Worm (Caenorhabditis elegans) whole organism, L1 larva: Measurements from ENCODE around the gene pat-3.

Source experiments
- C04F5.9 ChIP-seq: sonication (generic microtip); optimal IDR thresholded peaks from 2 replicates; lab custom pipeline; 2016; ENCODE audit warnings: missing genetic modification characterization, missing compliant biosample characterization
- C34B4.2 ChIP-seq: sonication (generic microtip); optimal IDR thresholded peaks from 2 replicates; lab custom pipeline; 2017; ENCODE audit warnings: mild to moderate bottlenecking, missing genetic modification characterization, missing compliant biosample characterization
- aha-1 ChIP-seq: fragments of 150-350 bp; optimal IDR thresholded peaks from 2 replicates; lab custom pipeline; 2014; ENCODE audit warnings: missing biosample characterization, missing genetic modification characterization
- ama-1 ChIP-seq: fragments of 150-350 bp; optimal IDR thresholded peaks from 2 replicates; lab custom pipeline; 2014
- blmp-1 ChIP-seq: fragments of 150-350 bp; optimal IDR thresholded peaks from 2 replicates; lab custom pipeline; 2014; ENCODE audit warnings: missing biosample characterization, missing genetic modification characterization
- ceh-63 ChIP-seq: fragments of 200-800 bp; sonication (Bioruptor generic); optimal IDR thresholded peaks from 2 replicates; lab custom pipeline; 2018; ENCODE audit warnings: mild to moderate bottlenecking, missing genetic modification characterization, missing compliant biosample characterization
- ces-1 ChIP-seq: fragments of 150-350 bp; optimal IDR thresholded peaks from 2 replicates; lab custom pipeline; 2014; ENCODE audit warnings: missing biosample characterization, missing genetic modification reagents, missing genetic modification characterization
- dpl-1 ChIP-seq, 3 experiments: fragments of 150-350 bp in 2 of 3; sonication (generic microtip) in 1 of 3; optimal IDR thresholded peaks; 2 replicates each; lab custom pipeline; 2014 to 2017; ENCODE audit warnings: missing biosample characterization in 3 of 3, missing genetic modification characterization in 3 of 3, missing genetic modification reagents in 3 of 3
- efl-1 ChIP-seq, 4 experiments: fragments of 150-350 bp; optimal IDR thresholded peaks in 3 of 4; peaks in 1 of 4; 1 replicate in 1 of 4; 2 replicates in 3 of 4; lab custom pipeline; 2014; ENCODE audit warnings: missing biosample characterization in 2 of 4, missing genetic modification characterization in 2 of 4, missing genetic modification reagents in 2 of 4
- egl-13 ChIP-seq: sonication (generic microtip); optimal IDR thresholded peaks from 2 replicates; lab custom pipeline; 2016; ENCODE audit warnings: missing genotype, missing genetic modification reagents, missing genetic modification characterization, missing compliant biosample characterization
- egl-27 ChIP-seq, 2 experiments: fragments of 150-350 bp in 1 of 2; sonication (generic microtip); optimal IDR thresholded peaks; 3 replicates each; lab custom pipeline; 2017 to 2018; ENCODE audit warnings: missing biosample characterization in 2 of 2, missing genetic modification characterization in 2 of 2, missing genetic modification reagents in 2 of 2
- elt-3 ChIP-seq, 6 experiments: fragments of 150-350 bp in 1 of 6; sonication (generic microtip); optimal IDR thresholded peaks; 2 replicates each; lab custom pipeline; 2017 to 2018; ENCODE audit warnings: missing biosample characterization in 6 of 6, missing genetic modification characterization in 6 of 6, inconsistent platforms in 1 of 6
- ets-5 ChIP-seq: fragments of 200-800 bp; sonication (Bioruptor generic); IDR thresholded peaks from 2 replicates; pipeline ENCODE4 v1.3.6; 2022; ENCODE audit warnings: missing genetic modification characterization, missing compliant biosample characterization
- fkh-4 ChIP-seq: sonication (generic microtip); optimal IDR thresholded peaks from 2 replicates; lab custom pipeline; 2016; ENCODE audit warnings: missing compliant biosample characterization, missing genetic modification characterization, borderline replicate concordance
- fkh-8 ChIP-seq: sonication (generic microtip); optimal IDR thresholded peaks from 2 replicates; lab custom pipeline; 2016; ENCODE audit warnings: mild to moderate bottlenecking, missing genetic modification characterization, missing compliant biosample characterization
- hlh-4 ChIP-seq: sonication (generic microtip); optimal IDR thresholded peaks from 2 replicates; lab custom pipeline; 2016; ENCODE audit warnings: mild to moderate bottlenecking, missing genetic modification characterization, missing compliant biosample characterization
- hpl-2 ChIP-seq: fragments of 150-350 bp; optimal IDR thresholded peaks from 2 replicates; lab custom pipeline; 2014; ENCODE audit warnings: missing biosample characterization, missing genetic modification reagents, missing genetic modification characterization
- isw-1 ChIP-seq: fragments of 200-800 bp; sonication (Bioruptor generic); IDR thresholded peaks from 2 replicates; pipeline ENCODE4 v1.3.6; 2022; ENCODE audit warnings: missing genetic modification characterization, missing compliant biosample characterization
- lin-35 ChIP-seq, 2 experiments: fragments of 150-350 bp; optimal IDR thresholded peaks; 2 replicates each; lab custom pipeline; 2014; ENCODE audit warnings: missing biosample characterization in 2 of 2, missing genetic modification characterization in 2 of 2, missing genetic modification reagents in 2 of 2
- lin-39 ChIP-seq: fragments of 150-350 bp; optimal IDR thresholded peaks from 2 replicates; lab custom pipeline; 2014; ENCODE audit warnings: missing biosample characterization, missing genetic modification reagents, missing genetic modification characterization
- lir-3 ChIP-seq: sonication (generic microtip); optimal IDR thresholded peaks from 2 replicates; lab custom pipeline; 2016; ENCODE audit warnings: mild to moderate bottlenecking, missing genetic modification characterization, moderate library complexity, missing compliant biosample characterization; ENCODE audit not compliant: poor library complexity
- lsy-2 ChIP-seq, 2 experiments: fragments of 150-350 bp; optimal IDR thresholded peaks; 2 replicates each; lab custom pipeline; 2014; ENCODE audit warnings: missing biosample characterization in 2 of 2, missing genetic modification characterization in 2 of 2
- mab-9 ChIP-seq: fragments of 200-800 bp; sonication (Bioruptor generic); IDR thresholded peaks from 2 replicates; pipeline ENCODE4 v1.3.6; 2022; ENCODE audit warnings: missing genetic modification reagents, missing genetic modification characterization, missing compliant biosample characterization
- mef-2 ChIP-seq: fragments of 150-350 bp; optimal IDR thresholded peaks from 2 replicates; lab custom pipeline; 2014; ENCODE audit warnings: missing biosample characterization, missing genetic modification characterization
- nhr-11 ChIP-seq: fragments of 150-350 bp; optimal IDR thresholded peaks from 2 replicates; lab custom pipeline; 2014; ENCODE audit warnings: missing biosample characterization, missing genetic modification characterization
- nhr-12 ChIP-seq: sonication (generic microtip); optimal IDR thresholded peaks from 2 replicates; lab custom pipeline; 2017; ENCODE audit warnings: missing biosample characterization, missing genetic modification characterization
- nhr-20 ChIP-seq: sonication (generic microtip); optimal IDR thresholded peaks from 2 replicates; lab custom pipeline; 2016; ENCODE audit warnings: mild to moderate bottlenecking, missing genetic modification characterization, missing compliant biosample characterization
- nhr-71 ChIP-seq: sonication (generic microtip); optimal IDR thresholded peaks from 2 replicates; lab custom pipeline; 2016; ENCODE audit warnings: mild to moderate bottlenecking, missing genetic modification characterization, moderate library complexity, missing compliant biosample characterization
- pag-3 ChIP-seq: sonication (generic microtip); optimal IDR thresholded peaks from 2 replicates; lab custom pipeline; 2017; ENCODE audit warnings: missing genetic modification characterization, mild to moderate bottlenecking, missing compliant biosample characterization, antibody characterized with exemption, borderline replicate concordance; ENCODE audit not compliant: insufficient read depth
- skn-1 ChIP-seq: fragments of 150-350 bp; optimal IDR thresholded peaks from 2 replicates; lab custom pipeline; 2014; ENCODE audit warnings: missing biosample characterization, missing genetic modification characterization
- sox-4 ChIP-seq: sonication (generic microtip); optimal IDR thresholded peaks from 2 replicates; lab custom pipeline; 2016; ENCODE audit warnings: missing genetic modification characterization, missing compliant biosample characterization
- sup-37 ChIP-seq: fragments of 200-800 bp; sonication (Bioruptor generic); optimal IDR thresholded peaks from 2 replicates; lab custom pipeline; 2018; ENCODE audit warnings: mild to moderate bottlenecking, missing genetic modification characterization, missing compliant biosample characterization
- tbx-2 ChIP-seq: sonication (generic microtip); optimal IDR thresholded peaks from 2 replicates; lab custom pipeline; 2016; ENCODE audit warnings: missing genetic modification characterization, missing compliant biosample characterization
- unc-130 ChIP-seq: fragments of 150-350 bp; optimal IDR thresholded peaks from 2 replicates; lab custom pipeline; 2017; ENCODE audit warnings: missing biosample characterization, missing genetic modification characterization, inconsistent platforms
- unc-86 ChIP-seq: sonication (generic microtip); optimal IDR thresholded peaks from 2 replicates; lab custom pipeline; 2016; ENCODE audit warnings: missing genetic modification characterization, missing compliant biosample characterization
- unc-98 ChIP-seq: fragments of 200-800 bp; sonication (Bioruptor generic); IDR thresholded peaks from 2 replicates; pipeline ENCODE4 v1.3.6; 2022; ENCODE audit warnings: missing genetic modification characterization, missing compliant biosample characterization
- zip-4 ChIP-seq: fragments of 200-800 bp; sonication (Bioruptor generic); optimal IDR thresholded peaks from 2 replicates; lab custom pipeline; 2018; ENCODE audit warnings: mild to moderate bottlenecking, missing genetic modification characterization, moderate library complexity, missing compliant biosample characterization
- ztf-4 ChIP-seq: fragments of 150-350 bp; optimal IDR thresholded peaks from 2 replicates; lab custom pipeline; 2014; ENCODE audit warnings: missing biosample characterization, missing genetic modification characterization

pat-3 gene

ce11 chrIII:3898850-3899249 is 15.1 kb downstream of the pat-3 start (continued):
- peak; percentile 3 for TF ChIP-seq egl-13 (tag; lab: Kevin White, UChicago)
- peak; percentile 7; the same call in 1 of the 2 replicates for TF ChIP-seq isw-1 (GFP tag; lab: Robert Waterston, UW)
- no peak for TF ChIP-seq nhr-20 (tag; lab: Kevin White, UChicago)
- TF ChIP-seq hlh-4 (tag; lab: Kevin White, UChicago), result no peak

ce11 chrIII:3898354-3898753 is 15.6 kb downstream of the pat-3 start:
- TF ChIP-seq unc-130 (tag; lab: Kevin White, UChicago), result no peak
- no peak for TF ChIP-seq efl-1 (optimal IDR thresholded peaks at IDR 0.05; lab: Kevin White, UChicago)
- peak in 1 of 2 experiments; percentile 30 for TF ChIP-seq efl-1 (GFP tag; optimal IDR thresholded peaks at IDR 0.05 in 1 of 2; lab: Kevin White, UChicago)

DNA sequence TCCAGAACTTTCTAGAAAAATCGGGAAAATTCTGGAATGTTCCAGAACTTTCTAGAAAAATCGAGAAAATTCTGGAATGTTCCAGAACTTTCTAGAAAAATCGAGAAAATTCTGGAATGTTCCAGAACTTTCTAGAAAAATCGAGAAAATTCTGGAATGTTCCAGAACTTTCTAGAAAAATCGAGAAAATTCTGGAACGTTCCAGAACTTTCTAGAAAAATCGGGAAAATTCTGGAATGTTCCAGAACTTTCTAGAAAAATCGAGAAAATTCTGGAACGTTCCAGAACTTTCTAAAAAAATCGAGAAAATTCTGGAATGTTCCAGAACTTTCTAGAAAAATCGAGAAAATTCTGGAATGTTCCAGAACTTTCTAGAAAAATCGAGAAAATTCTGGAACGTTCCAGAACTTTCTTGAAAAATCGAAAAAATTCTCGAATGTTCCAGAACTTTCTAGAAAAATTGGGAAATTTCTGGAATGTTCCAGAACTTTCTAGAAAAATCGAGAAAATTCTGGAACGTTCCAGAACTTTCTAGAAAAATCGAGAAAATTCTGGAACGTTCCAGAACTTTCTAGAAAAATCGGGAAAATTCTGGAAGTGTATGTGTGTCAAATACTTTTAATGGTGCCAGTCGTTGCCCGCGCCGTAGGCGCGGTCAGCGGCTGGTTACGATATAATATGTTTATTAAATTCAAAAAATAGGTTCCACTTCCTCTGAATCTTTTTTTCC is 16.7 kb downstream of the pat-3 start:
- 0 out of 2 replicates have a peak, but pooled peaks have one; percentile 4 for TF ChIP-seq unc-98 (GFP tag; lab: Robert Waterston, UW)
- TF ChIP-seq mab-9 (GFP tag; lab: Robert Waterston, UW), result 0 out of 2 replicates have a peak, but pooled peaks have one; percentile 9

- TF ChIP-seq sup-37, result no peak
- no peak for TF ChIP-seq egl-27 (tag; optimal IDR thresholded peaks at IDR 0.05; lab: Kevin White, UChicago)
- no peak for TF ChIP-seq lsy-2 (tag; optimal IDR thresholded peaks at IDR 0.05; lab: Kevin White, UChicago)
- no peak for TF ChIP-seq mef-2 (tag; lab: Kevin White, UChicago)
- no peak for TF ChIP-seq elt-3 (tag; optimal IDR thresholded peaks at IDR 0.05; lab: Kevin White, UChicago)
- TF ChIP-seq lin-39 (tag; lab: Kevin White, UChicago), result no peak
- no peak for TF ChIP-seq hlh-4 (tag; lab: Kevin White, UChicago)
- no peak for TF ChIP-seq ztf-4 (tag; lab: Kevin White, UChicago)
- no peak for TF ChIP-seq ceh-63 (GFP tag; lab: Kevin White, UChicago)
- no peak for TF ChIP-seq zip-4 (GFP tag; lab: Kevin White, UChicago)
- no peak for TF ChIP-seq unc-86 (tag; lab: Kevin White, UChicago)
- no peak for TF ChIP-seq nhr-11 (tag; lab: Kevin White, UChicago)
- TF ChIP-seq ets-5 (GFP tag; lab: Robert Waterston, UW), result no peak
- TF ChIP-seq nhr-12 (tag; lab: Kevin White, UChicago), result no peak
- TF ChIP-seq hpl-2 (GFP tag; lab: Kevin White, UChicago), result no peak
- no peak for TF ChIP-seq sox-4 (tag; lab: Kevin White, UChicago)
Observed at ce11 chrIII:3893992-3894391, 20.0 kb downstream of the pat-3 start.

DNA sequence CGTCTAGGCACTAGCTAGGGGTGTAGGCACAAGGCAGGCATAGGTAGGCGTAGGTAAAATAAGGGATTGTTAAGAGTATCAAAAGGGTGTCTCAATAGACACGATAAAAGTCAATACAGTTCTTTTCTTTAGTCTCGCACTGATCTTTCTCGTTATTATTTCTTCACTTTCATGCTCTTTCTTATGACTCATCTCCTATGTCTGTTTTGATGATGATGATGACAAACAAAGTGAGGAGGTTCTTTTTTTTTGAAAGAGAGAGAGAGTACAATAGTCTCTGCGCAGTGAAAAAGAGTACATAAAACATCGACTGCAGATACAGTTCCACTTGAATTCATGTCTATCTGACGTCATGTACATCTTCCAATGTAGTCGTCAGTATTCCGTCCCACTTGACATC is 24.1 kb downstream of the pat-3 start:
- no peak for TF ChIP-seq ces-1
- no peak for TF ChIP-seq nhr-11 (tag; lab: Kevin White, UChicago)
- no peak for TF ChIP-seq lsy-2 (tag; optimal IDR thresholded peaks at IDR 0.05; lab: Kevin White, UChicago)
- TF ChIP-seq unc-98 (GFP tag; lab: Robert Waterston, UW), result no peak
- TF ChIP-seq efl-1 (optimal IDR thresholded peaks at IDR 0.05; lab: Kevin White, UChicago), result no peak
- TF ChIP-seq efl-1 (GFP tag; optimal IDR thresholded peaks at IDR 0.05 in 1 of 2; lab: Kevin White, UChicago), result peak in 1 of 2 experiments; percentile 78
- no peak for TF ChIP-seq fkh-4 (tag; lab: Kevin White, UChicago)
- TF ChIP-seq, all 84 proteins: peak for 1

DNA sequence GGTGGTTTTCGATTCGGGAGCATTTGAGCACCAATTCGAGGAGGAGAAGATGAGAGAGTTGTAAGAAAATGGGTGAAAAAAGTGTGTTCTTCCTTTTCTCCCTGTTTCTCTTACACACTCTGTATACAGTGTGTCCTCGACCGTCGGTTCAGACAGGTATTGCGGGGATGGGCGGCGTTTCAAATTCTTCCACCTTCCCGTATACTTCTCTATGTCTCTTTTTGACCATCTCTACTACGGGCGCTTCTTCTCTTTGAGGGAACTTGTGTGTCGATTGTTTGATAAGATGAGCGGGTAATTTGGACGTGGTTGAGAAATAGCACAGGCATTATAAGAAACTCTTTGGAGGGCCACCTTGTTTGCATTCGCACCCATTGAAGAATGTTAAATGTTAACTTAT is 26.4 kb downstream of the pat-3 start:
- TF ChIP-seq sox-4 (tag; lab: Kevin White, UChicago) (no peak), fkh-8 (no peak), lsy-2 (tag; optimal IDR thresholded peaks at IDR 0.05; lab: Kevin White, UChicago) (peak in 1 of 2 experiments; percentile 35), aha-1 (no peak), skn-1 (tag; lab: Kevin White, UChicago) (no peak), nhr-71 (no peak), blmp-1 (tag; lab: Kevin White, UChicago) (peak; percentile 37), ama-1 (no peak), zip-4 (GFP tag; lab: Kevin White, UChicago) (no peak), dpl-1 (GFP tag; optimal IDR thresholded peaks at IDR 0.05; lab: Kevin White, UChicago) (peak in 1 of 3 experiments; percentile 49), nhr-12 (tag; lab: Kevin White, UChicago) (no peak), unc-98 (GFP tag; lab: Robert Waterston, UW) (no peak), lin-35 (GFP tag; optimal IDR thresholded peaks at IDR 0.05; lab: Kevin White, UChicago) (peak; percentile 44 to 50), tbx-2 (tag; lab: Kevin White, UChicago) (no peak), ceh-63 (GFP tag; lab: Kevin White, UChicago) (no peak), C34B4.2 (no peak), efl-1 (optimal IDR thresholded peaks at IDR 0.05; lab: Kevin White, UChicago) (no peak), efl-1 (GFP tag; optimal IDR thresholded peaks at IDR 0.05 in 1 of 2; lab: Kevin White, UChicago) (peak; percentile 48 to 94), egl-27 (tag; optimal IDR thresholded peaks at IDR 0.05; lab: Kevin White, UChicago) (no peak), C04F5.9 (no peak), elt-3 (tag; optimal IDR thresholded peaks at IDR 0.05; lab: Kevin White, UChicago) (no peak), pag-3 (tag; lab: Kevin White, UChicago) (no peak), lir-3 (no peak)
